Worm (Caenorhabditis elegans) whole organism, L1 larva: ENCODE data around the gene glb-29.
A peak's percentile ranks its signal among the peaks of the same experiment; 100 is the strongest.

Experiments
- C04F5.9 ChIP-seq: sonication (generic microtip); optimal IDR thresholded peaks from 2 replicates; lab custom pipeline; 2016; ENCODE audit warnings: missing genetic modification characterization, missing compliant biosample characterization
- C16A3.4 ChIP-seq: fragments of 150-350 bp; optimal IDR thresholded peaks from 2 replicates; lab custom pipeline; 2014; ENCODE audit warnings: missing biosample characterization, missing genetic modification characterization
- C34B4.2 ChIP-seq: sonication (generic microtip); optimal IDR thresholded peaks from 2 replicates; lab custom pipeline; 2017; ENCODE audit warnings: mild to moderate bottlenecking, missing genetic modification characterization, missing compliant biosample characterization
- F16B12.6 ChIP-seq: fragments of 150-350 bp; optimal IDR thresholded peaks from 2 replicates; lab custom pipeline; 2014; ENCODE audit warnings: missing biosample characterization, missing genetic modification characterization
- aly-2 ChIP-seq: fragments of 150-350 bp; optimal IDR thresholded peaks from 2 replicates; lab custom pipeline; 2014; ENCODE audit warnings: missing biosample characterization, missing genetic modification characterization
- ama-1 ChIP-seq: fragments of 150-350 bp; optimal IDR thresholded peaks from 2 replicates; lab custom pipeline; 2014
- blmp-1 ChIP-seq: fragments of 150-350 bp; optimal IDR thresholded peaks from 2 replicates; lab custom pipeline; 2014; ENCODE audit warnings: missing biosample characterization, missing genetic modification characterization
- ceh-63 ChIP-seq: fragments of 200-800 bp; sonication (Bioruptor generic); optimal IDR thresholded peaks from 2 replicates; lab custom pipeline; 2018; ENCODE audit warnings: mild to moderate bottlenecking, missing genetic modification characterization, missing compliant biosample characterization
- ces-1 ChIP-seq: fragments of 150-350 bp; optimal IDR thresholded peaks from 2 replicates; lab custom pipeline; 2014; ENCODE audit warnings: missing biosample characterization, missing genetic modification reagents, missing genetic modification characterization
- dpl-1 ChIP-seq, 3 experiments: fragments of 150-350 bp in 2 of 3; sonication (generic microtip) in 1 of 3; optimal IDR thresholded peaks; 2 replicates each; lab custom pipeline; 2014 to 2017; ENCODE audit warnings: missing biosample characterization in 3 of 3, missing genetic modification characterization in 3 of 3, missing genetic modification reagents in 3 of 3
- dsc-1 ChIP-seq: sonication (generic microtip); optimal IDR thresholded peaks from 2 replicates; lab custom pipeline; 2016; ENCODE audit warnings: mild to moderate bottlenecking, missing genetic modification characterization, missing compliant biosample characterization
- efl-1 ChIP-seq, 4 experiments: fragments of 150-350 bp; optimal IDR thresholded peaks in 3 of 4; peaks in 1 of 4; 1 replicate in 1 of 4; 2 replicates in 3 of 4; lab custom pipeline; 2014; ENCODE audit warnings: missing biosample characterization in 2 of 4, missing genetic modification characterization in 2 of 4, missing genetic modification reagents in 2 of 4
- egl-27 ChIP-seq, 2 experiments: fragments of 150-350 bp in 1 of 2; sonication (generic microtip); optimal IDR thresholded peaks; 3 replicates each; lab custom pipeline; 2017 to 2018; ENCODE audit warnings: missing biosample characterization in 2 of 2, missing genetic modification characterization in 2 of 2, missing genetic modification reagents in 2 of 2
- elt-2 ChIP-seq: sonication (generic microtip); optimal IDR thresholded peaks from 2 replicates; lab custom pipeline; 2016; ENCODE audit warnings: missing genetic modification characterization, mild to moderate bottlenecking, inconsistent platforms, missing compliant biosample characterization, missing genetic modification reagents
- elt-3 ChIP-seq, 6 experiments: fragments of 150-350 bp in 1 of 6; sonication (generic microtip); optimal IDR thresholded peaks; 2 replicates each; lab custom pipeline; 2017 to 2018; ENCODE audit warnings: missing biosample characterization in 6 of 6, missing genetic modification characterization in 6 of 6, inconsistent platforms in 1 of 6
- fkh-10 ChIP-seq: sonication (generic microtip); optimal IDR thresholded peaks from 2 replicates; lab custom pipeline; 2017; ENCODE audit warnings: missing biosample characterization, missing genetic modification reagents, missing genetic modification characterization
- fkh-4 ChIP-seq: sonication (generic microtip); optimal IDR thresholded peaks from 2 replicates; lab custom pipeline; 2016; ENCODE audit warnings: missing compliant biosample characterization, missing genetic modification characterization, borderline replicate concordance
- fkh-8 ChIP-seq: sonication (generic microtip); optimal IDR thresholded peaks from 2 replicates; lab custom pipeline; 2016; ENCODE audit warnings: mild to moderate bottlenecking, missing genetic modification characterization, missing compliant biosample characterization
- jun-1 ChIP-seq: fragments of 150-350 bp; optimal IDR thresholded peaks from 2 replicates; lab custom pipeline; 2014; ENCODE audit warnings: missing biosample characterization, missing genetic modification reagents, missing genetic modification characterization
- lin-13 ChIP-seq: fragments of 150-350 bp; optimal IDR thresholded peaks from 2 replicates; lab custom pipeline; 2014; ENCODE audit warnings: missing biosample characterization, missing genetic modification reagents, missing genetic modification characterization
- lin-14 ChIP-seq: fragments of 200-800 bp; sonication (Bioruptor generic); optimal IDR thresholded peaks from 2 replicates; lab custom pipeline; 2018; ENCODE audit warnings: mild to moderate bottlenecking, missing genetic modification characterization, moderate library complexity, missing compliant biosample characterization
- lin-15B ChIP-seq: fragments of 150-350 bp; sonication (generic microtip); optimal IDR thresholded peaks from 3 replicates; lab custom pipeline; 2014; ENCODE audit warnings: missing biosample characterization, missing genetic modification characterization
- lin-35 ChIP-seq, 2 experiments: fragments of 150-350 bp; optimal IDR thresholded peaks; 2 replicates each; lab custom pipeline; 2014; ENCODE audit warnings: missing biosample characterization in 2 of 2, missing genetic modification characterization in 2 of 2, missing genetic modification reagents in 2 of 2
- mab-9 ChIP-seq: fragments of 200-800 bp; sonication (Bioruptor generic); IDR thresholded peaks from 2 replicates; pipeline ENCODE4 v1.3.6; 2022; ENCODE audit warnings: missing genetic modification reagents, missing genetic modification characterization, missing compliant biosample characterization
- mdl-1 ChIP-seq, 2 experiments: fragments of 150-350 bp; optimal IDR thresholded peaks; 2 replicates each; lab custom pipeline; 2014 to 2017; ENCODE audit warnings: missing biosample characterization in 2 of 2, missing genetic modification characterization in 2 of 2, inconsistent platforms in 1 of 2
- mef-2 ChIP-seq: fragments of 150-350 bp; optimal IDR thresholded peaks from 2 replicates; lab custom pipeline; 2014; ENCODE audit warnings: missing biosample characterization, missing genetic modification characterization
- mep-1 ChIP-seq: fragments of 150-350 bp; optimal IDR thresholded peaks from 2 replicates; lab custom pipeline; 2014; ENCODE audit warnings: missing biosample characterization, missing genetic modification characterization
- nhr-11 ChIP-seq: fragments of 150-350 bp; optimal IDR thresholded peaks from 2 replicates; lab custom pipeline; 2014; ENCODE audit warnings: missing biosample characterization, missing genetic modification characterization
- nhr-19 ChIP-seq: fragments of 200-800 bp; sonication (Bioruptor generic); conservative IDR thresholded peaks from 2 replicates; pipeline ENCODE4 v1.3.6; 2022; ENCODE audit warnings: missing genetic modification characterization, missing compliant biosample characterization
- nhr-20 ChIP-seq: sonication (generic microtip); optimal IDR thresholded peaks from 2 replicates; lab custom pipeline; 2016; ENCODE audit warnings: mild to moderate bottlenecking, missing genetic modification characterization, missing compliant biosample characterization
- nhr-237 ChIP-seq: fragments of 150-350 bp; optimal IDR thresholded peaks from 2 replicates; lab custom pipeline; 2014; ENCODE audit warnings: missing biosample characterization, missing genetic modification characterization
- nhr-47 ChIP-seq: sonication (generic microtip); optimal IDR thresholded peaks from 2 replicates; lab custom pipeline; 2016; ENCODE audit warnings: mild to moderate bottlenecking, missing genetic modification characterization, moderate library complexity, missing compliant biosample characterization
- nhr-71 ChIP-seq: sonication (generic microtip); optimal IDR thresholded peaks from 2 replicates; lab custom pipeline; 2016; ENCODE audit warnings: mild to moderate bottlenecking, missing genetic modification characterization, moderate library complexity, missing compliant biosample characterization
- nhr-76 ChIP-seq: sonication (generic microtip); optimal IDR thresholded peaks from 2 replicates; lab custom pipeline; 2017; ENCODE audit warnings: missing biosample characterization, missing genetic modification characterization
- nhr-85 ChIP-seq: sonication (generic microtip); peaks from one replicate; lab custom pipeline; 2016; ENCODE audit warnings: missing genetic modification characterization, inconsistent platforms, missing compliant biosample characterization
- nhr-90 ChIP-seq: sonication (generic microtip); optimal IDR thresholded peaks from 2 replicates; lab custom pipeline; 2016; ENCODE audit warnings: mild to moderate bottlenecking, missing genetic modification characterization, missing compliant biosample characterization; ENCODE audit not compliant: poor library complexity
- pag-3 ChIP-seq: sonication (generic microtip); optimal IDR thresholded peaks from 2 replicates; lab custom pipeline; 2017; ENCODE audit warnings: missing genetic modification characterization, mild to moderate bottlenecking, missing compliant biosample characterization, antibody characterized with exemption, borderline replicate concordance; ENCODE audit not compliant: insufficient read depth
- rnt-1 ChIP-seq: sonication (generic microtip); optimal IDR thresholded peaks from 2 replicates; lab custom pipeline; 2016; ENCODE audit warnings: mild to moderate bottlenecking, missing genetic modification characterization, moderate library complexity, missing compliant biosample characterization
- snpc-4 ChIP-seq: fragments of 150-350 bp; optimal IDR thresholded peaks from 2 replicates; lab custom pipeline; 2014; ENCODE audit warnings: missing biosample characterization, missing genetic modification characterization
- snu-23 ChIP-seq: sonication (generic microtip); optimal IDR thresholded peaks from 2 replicates; lab custom pipeline; 2016; ENCODE audit warnings: missing genetic modification characterization, missing compliant biosample characterization
- sox-4 ChIP-seq: sonication (generic microtip); optimal IDR thresholded peaks from 2 replicates; lab custom pipeline; 2016; ENCODE audit warnings: missing genetic modification characterization, missing compliant biosample characterization
- swsn-7 ChIP-seq: sonication (generic microtip); optimal IDR thresholded peaks from 2 replicates; lab custom pipeline; 2016; ENCODE audit warnings: missing genetic modification characterization, missing compliant biosample characterization
- tbx-2 ChIP-seq: sonication (generic microtip); optimal IDR thresholded peaks from 2 replicates; lab custom pipeline; 2016; ENCODE audit warnings: missing genetic modification characterization, missing compliant biosample characterization
- tlp-1 ChIP-seq: fragments of 150-350 bp; optimal IDR thresholded peaks from 2 replicates; lab custom pipeline; 2014; ENCODE audit warnings: missing biosample characterization, missing genetic modification characterization
- unc-130 ChIP-seq: fragments of 150-350 bp; optimal IDR thresholded peaks from 2 replicates; lab custom pipeline; 2017; ENCODE audit warnings: missing biosample characterization, missing genetic modification characterization, inconsistent platforms
- unc-30 ChIP-seq: sonication (generic microtip); optimal IDR thresholded peaks from 2 replicates; lab custom pipeline; 2017; ENCODE audit warnings: missing biosample characterization, missing genetic modification characterization
- unc-86 ChIP-seq: sonication (generic microtip); optimal IDR thresholded peaks from 2 replicates; lab custom pipeline; 2016; ENCODE audit warnings: missing genetic modification characterization, missing compliant biosample characterization
- xbp-1 ChIP-seq: sonication (generic microtip); optimal IDR thresholded peaks from 2 replicates; lab custom pipeline; 2016; ENCODE audit warnings: missing genetic modification characterization, missing compliant biosample characterization
- zip-4 ChIP-seq: fragments of 200-800 bp; sonication (Bioruptor generic); optimal IDR thresholded peaks from 2 replicates; lab custom pipeline; 2018; ENCODE audit warnings: mild to moderate bottlenecking, missing genetic modification characterization, moderate library complexity, missing compliant biosample characterization
- ztf-11 ChIP-seq, 2 experiments: sonication (generic microtip); optimal IDR thresholded peaks; 2 replicates each; lab custom pipeline; 2016 to 2017; ENCODE audit warnings: missing genetic modification characterization in 2 of 2, missing biosample characterization in 1 of 2, missing compliant biosample characterization in 1 of 2

glb-29 gene

DNA sequence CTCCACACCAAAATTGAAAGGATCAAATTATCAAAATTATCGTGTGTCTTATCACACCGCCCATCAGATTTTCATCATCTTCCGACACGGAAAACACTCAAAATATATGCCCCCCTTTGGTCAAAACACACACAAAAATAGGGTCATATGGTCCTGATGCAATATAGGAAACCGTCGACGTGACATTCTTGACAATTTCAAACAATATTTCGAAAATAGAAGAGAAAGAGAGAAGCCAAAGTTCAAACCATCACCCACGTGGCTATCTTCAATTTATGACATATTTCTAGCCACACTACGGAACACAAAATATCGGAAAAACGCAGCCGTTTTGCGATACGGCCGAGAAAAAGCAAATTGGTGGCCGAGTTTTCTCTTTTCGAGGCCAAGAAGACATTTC lies 41.7 kb downstream of the glb-29 start (continued):
- TF ChIP-seq lin-15B (tag; lab: Kevin White, UChicago) (no peak), F16B12.6 (no peak), pag-3 (tag; lab: Kevin White, UChicago) (no peak), lin-14 (peak; percentile 22), elt-2 (no peak), fkh-8 (tag; lab: Kevin White, UChicago) (no peak), C34B4.2 (no peak), nhr-76 (tag; lab: Kevin White, UChicago) (no peak), snpc-4 (tag; lab: Kevin White, UChicago) (no peak), ceh-63 (GFP tag; lab: Kevin White, UChicago) (no peak), ztf-11 (tag; optimal IDR thresholded peaks at IDR 0.05; lab: Kevin White, UChicago) (no peak), lin-13 (GFP tag; lab: Kevin White, UChicago) (no peak), efl-1 (optimal IDR thresholded peaks at IDR 0.05; lab: Kevin White, UChicago) (peak in 1 of 2 experiments; percentile 6), efl-1 (GFP tag; optimal IDR thresholded peaks at IDR 0.05 in 1 of 2; lab: Kevin White, UChicago) (peak; percentile 9 to 88), unc-130 (peak; percentile 10), egl-27 (tag; optimal IDR thresholded peaks at IDR 0.05; lab: Kevin White, UChicago) (no peak), nhr-237 (tag; lab: Kevin White, UChicago) (no peak), jun-1 (tag; lab: Kevin White, UChicago) (no peak), ces-1 (GFP tag; lab: Kevin White, UChicago) (no peak), aly-2 (tag; lab: Kevin White, UChicago) (no peak), zip-4 (GFP tag; lab: Kevin White, UChicago) (no peak), tbx-2 (tag; lab: Kevin White, UChicago) (peak; percentile 54), swsn-7 (tag; lab: Kevin White, UChicago) (no peak), mef-2 (tag; lab: Kevin White, UChicago) (no peak), C04F5.9 (tag; lab: Kevin White, UChicago) (no peak), tlp-1 (tag; lab: Kevin White, UChicago) (no peak), nhr-85 (tag; lab: Kevin White, UChicago) (peak; percentile 66), ama-1 (lab: Kevin White, UChicago) (no peak), unc-30 (no peak), fkh-10 (GFP tag; lab: Kevin White, UChicago) (no peak), nhr-11 (tag; lab: Kevin White, UChicago) (no peak), elt-3 (tag; optimal IDR thresholded peaks at IDR 0.05; lab: Kevin White, UChicago) (peak in 2 of 6 experiments; percentile 12 to 64), dpl-1 (GFP tag; optimal IDR thresholded peaks at IDR 0.05; lab: Kevin White, UChicago) (peak in 1 of 3 experiments; percentile 28), nhr-19 (GFP tag; lab: Robert Waterston, UW) (peak; percentile 24; the same call in 1 of the 2 replicates), C16A3.4 (tag; lab: Kevin White, UChicago) (no peak), mep-1 (tag; lab: Kevin White, UChicago) (peak; percentile 14), dsc-1 (no peak), unc-86 (tag; lab: Kevin White, UChicago) (no peak), rnt-1 (tag; lab: Kevin White, UChicago) (no peak)

DNA sequence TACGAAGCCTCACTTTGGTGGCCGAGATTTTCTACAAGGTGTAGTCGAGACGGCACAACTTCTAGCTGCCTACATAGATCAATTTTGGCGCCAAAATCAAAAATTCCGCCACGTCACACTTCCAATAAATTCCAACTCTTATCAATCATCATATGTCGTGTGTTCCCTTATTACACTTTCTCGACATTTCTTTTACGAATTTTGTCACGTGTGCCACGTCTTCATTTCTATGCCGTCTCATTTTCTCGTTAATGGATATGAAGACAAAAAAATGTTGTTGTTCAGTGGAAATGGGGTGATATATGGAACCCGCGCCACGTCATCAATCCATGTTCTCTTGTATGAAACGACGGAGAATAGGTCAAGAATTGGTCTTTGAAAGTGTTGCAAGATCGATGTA lies 42.7 kb downstream of the glb-29 start:
- TF ChIP-seq nhr-47 (tag; lab: Kevin White, UChicago) (peak; percentile 12), snu-23 (peak; percentile 33), lin-14 (peak; percentile 18), C04F5.9 (tag; lab: Kevin White, UChicago) (no peak), elt-3 (tag; optimal IDR thresholded peaks at IDR 0.05; lab: Kevin White, UChicago) (peak in 3 of 6 experiments; percentile 24 to 84 (median 37)), nhr-90 (tag; lab: Kevin White, UChicago) (peak; percentile 9), nhr-237 (tag; lab: Kevin White, UChicago) (no peak), blmp-1 (peak; percentile 79), nhr-19 (GFP tag; lab: Robert Waterston, UW) (peak; percentile 45), sox-4 (no peak), mdl-1 (tag; optimal IDR thresholded peaks at IDR 0.05; lab: Kevin White, UChicago) (peak in 1 of 2 experiments; percentile 75), nhr-71 (tag; lab: Kevin White, UChicago) (peak; percentile 64), lin-35 (GFP tag; optimal IDR thresholded peaks at IDR 0.05; lab: Kevin White, UChicago) (peak in 1 of 2 experiments; percentile 71), efl-1 (optimal IDR thresholded peaks at IDR 0.05; lab: Kevin White, UChicago) (no peak), efl-1 (GFP tag; optimal IDR thresholded peaks at IDR 0.05 in 1 of 2; lab: Kevin White, UChicago) (peak in 1 of 2 experiments; percentile 15), xbp-1 (no peak), nhr-85 (tag; lab: Kevin White, UChicago) (peak; percentile 74), fkh-4 (tag; lab: Kevin White, UChicago) (no peak), dpl-1 (GFP tag; optimal IDR thresholded peaks at IDR 0.05; lab: Kevin White, UChicago) (peak in 1 of 3 experiments; percentile 48), nhr-20 (tag; lab: Kevin White, UChicago) (peak; percentile 48), mab-9 (GFP tag; lab: Robert Waterston, UW) (no peak)
